Worm (Caenorhabditis elegans): ENCODE results near the gene kle-2.

kle-2 gene

ce11 chrIII:7977777-7978176 lies 36.3 kb downstream of the kle-2 start, which contains the start of gene C06G4.4:
Gene C06G4.4, minus strand, starts transcription at chrIII:7977812.
- peak; percentile 2 for TF ChIP-seq dpl-1 (GFP tag; optimal IDR thresholded peaks at IDR 0.05)
- peak; percentile 81 for TF ChIP-seq madf-6 (GFP tag; IDR thresholded peaks at IDR 0.05)
- peak; percentile 29 for TF ChIP-seq xnd-1 (tag; optimal IDR thresholded peaks at IDR 0.05)
- TF ChIP-seq zim-3 (tag; optimal IDR thresholded peaks at IDR 0.05) = no peak
- peak; percentile 70 for TF ChIP-seq lsl-1 (GFP tag; optimal IDR thresholded peaks at IDR 0.05)
- peak; percentile 77 for TF ChIP-seq madf-8 (GFP tag; conservative IDR thresholded peaks at IDR 0.05)
- TF ChIP-seq nhr-179 (tag; optimal IDR thresholded peaks at IDR 0.05) = no peak
- TF ChIP-seq F33H1.4 (GFP tag; IDR thresholded peaks at IDR 0.05) = peak; percentile 45; the same call in 1 of the 2 replicates
- peak in 1 of 3 experiments; percentile 10 for TF ChIP-seq lin-35 (GFP tag; optimal IDR thresholded peaks at IDR 0.05)
- no peak for TF ChIP-seq mel-28 (tag; optimal IDR thresholded peaks at IDR 0.05; ENCODE audit: borderline replicate concordance)
- no peak for TF ChIP-seq efl-1 (GFP tag; optimal IDR thresholded peaks at IDR 0.05)
- no peak for TF ChIP-seq lin-26 (GFP tag; IDR thresholded peaks at IDR 0.05)
- no peak for TF ChIP-seq Y67H2A.10 (GFP tag; conservative IDR thresholded peaks at IDR 0.05)
- TF ChIP-seq Y53F4B.3 (GFP tag; IDR thresholded peaks at IDR 0.05) = no peak

- TF ChIP-seq unc-62 (GFP tag; optimal IDR thresholded peaks at IDR 0.05) (no peak), lin-40 (tag; optimal IDR thresholded peaks at IDR 0.05) (no peak), athp-1 (tag; optimal IDR thresholded peaks at IDR 0.05) (no peak), snpc-3.4 (tag; optimal IDR thresholded peaks at IDR 0.05) (no peak), rcor-1 (GFP tag; IDR thresholded peaks at IDR 0.05) (0 out of 2 replicates have a peak, but pooled peaks have one; percentile 20), attf-5 (GFP tag; optimal IDR thresholded peaks at IDR 0.05) (no peak), xnd-1 (tag; optimal IDR thresholded peaks at IDR 0.05) (no peak), fkh-3 (tag; optimal IDR thresholded peaks at IDR 0.05) (no peak), ztf-22 (GFP tag; optimal IDR thresholded peaks at IDR 0.05) (no peak), Y79H2A.3 (GFP tag; conservative IDR thresholded peaks at IDR 0.05) (no peak), ztf-26 (tag; optimal IDR thresholded peaks at IDR 0.05) (peak; percentile 13), hlh-26 (GFP tag; conservative IDR thresholded peaks at IDR 0.05) (no peak), D2030.7 (GFP tag; IDR thresholded peaks at IDR 0.05) (peak; percentile 17; the same call in 1 of the 2 replicates), lin-26 (GFP tag; IDR thresholded peaks at IDR 0.05) (peak; percentile 66), tbx-9 (tag; optimal IDR thresholded peaks at IDR 0.05; ENCODE audit: borderline replicate concordance) (no peak), ztf-18 (tag; optimal IDR thresholded peaks at IDR 0.05) (peak; percentile 35), snpc-1.1 (tag; optimal IDR thresholded peaks at IDR 0.05; ENCODE audit: insufficient read depth) (no peak), Y95B8A.8 (GFP tag; IDR thresholded peaks at IDR 0.05) (no peak), nhr-120 (GFP tag; IDR thresholded peaks at IDR 0.05) (no peak), lsl-1 (GFP tag; optimal IDR thresholded peaks at IDR 0.05) (peak; percentile 7), lin-54 (GFP tag; optimal IDR thresholded peaks at IDR 0.05) (peak; percentile 26), F39B2.1 (GFP tag; IDR thresholded peaks at IDR 0.05) (no peak), him-1 (tag; optimal IDR thresholded peaks at IDR 0.05) (no peak), F33H1.4 (GFP tag; IDR thresholded peaks at IDR 0.05) (no peak), B0019.2 (GFP tag; conservative IDR thresholded peaks at IDR 0.05) (no peak), rpc-1 (optimal IDR thresholded peaks at IDR 0.05) (peak; percentile 60), rpc-1 (tag; optimal IDR thresholded peaks at IDR 0.05) (peak; percentile 68), ceh-79 (tag; optimal IDR thresholded peaks at IDR 0.05) (no peak), nhr-179 (tag; optimal IDR thresholded peaks at IDR 0.05) (no peak), K12H6.12 (tag; optimal IDR thresholded peaks at IDR 0.05) (no peak), bed-2 (GFP tag; IDR thresholded peaks at IDR 0.05) (no peak), lin-35 (GFP tag; optimal IDR thresholded peaks at IDR 0.05) (no peak), T07F8.4 (tag; optimal IDR thresholded peaks at IDR 0.05) (no peak), Y53F4B.3 (GFP tag; IDR thresholded peaks at IDR 0.05) (no peak), nhr-27 (tag; optimal IDR thresholded peaks at IDR 0.05) (no peak), lag-1 (GFP tag; IDR thresholded peaks at IDR 0.05) (no peak), ceh-58 (GFP tag; IDR thresholded peaks at IDR 0.05) (no peak), F23B12.7 (tag; optimal IDR thresholded peaks at IDR 0.05; ENCODE audit: insufficient read depth) (no peak), ceh-40 (GFP tag; IDR thresholded peaks at IDR 0.05) (no peak), F57A8.1 (GFP tag; optimal IDR thresholded peaks at IDR 0.05) (no peak)
These were observed 36.8 kb downstream of the kle-2 start for ce11 chrIII:7978289-7978688.

Measured in whole organism, young adult.